Fruit fly (Drosophila melanogaster) whole organism, wandering third instar larva: ENCODE data around the gene CG43678.

Experiments
- GATAd ChIP-seq: sonication (Bioruptor generic); optimal IDR thresholded peaks from 2 replicates; lab custom pipeline; 2016; ENCODE audit warnings: missing biosample characterization, missing genetic modification characterization
- pan ChIP-seq: fragments of >200 bp; optimal IDR thresholded peaks from 2 replicates; lab custom pipeline; 2017
- psq ChIP-seq: fragments of 200-800 bp; sonication (Bioruptor generic); optimal IDR thresholded peaks from 3 replicates; lab custom pipeline; 2017; ENCODE audit warnings: missing biosample characterization, mild to moderate bottlenecking, missing genetic modification characterization, moderate library complexity

DNA sequence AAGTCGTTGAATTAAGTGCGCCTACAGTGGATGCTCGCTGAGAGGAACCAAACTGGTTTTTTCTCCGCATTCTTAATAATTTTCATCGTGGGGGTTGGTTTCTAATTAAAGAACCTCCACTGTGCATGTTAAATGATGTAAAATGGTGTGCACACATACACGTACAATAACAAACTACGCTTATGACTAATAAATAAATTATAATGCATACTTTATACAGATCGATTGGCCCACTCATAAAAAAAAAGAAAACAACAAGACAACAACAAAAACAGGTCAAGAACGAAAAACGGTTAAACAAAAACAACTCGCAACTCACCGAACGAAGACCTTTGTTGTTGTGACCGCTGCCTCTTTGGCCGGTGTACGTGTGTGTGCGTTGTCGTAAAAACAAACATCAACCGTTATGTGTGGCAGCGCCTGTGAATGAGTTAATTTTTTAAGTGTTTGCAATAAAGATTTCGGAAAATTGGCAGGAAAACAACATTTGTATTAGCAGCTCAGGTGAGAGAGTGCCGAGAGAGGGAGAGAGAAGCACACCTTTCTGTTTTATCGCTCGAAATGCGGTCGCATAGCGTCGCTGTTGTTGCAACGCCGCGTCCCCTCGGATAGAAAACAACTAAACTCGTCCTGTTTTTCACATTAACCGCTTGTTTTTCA is 44.8 kb upstream of the CG43678 start:
- no peak for TF ChIP-seq GATAd
- TF ChIP-seq pan (lab: Kevin White, UChicago), result no peak
- peak; percentile 0 for TF ChIP-seq psq (GFP tag; lab: Kevin White, UChicago)
